Worm (Caenorhabditis elegans) whole organism, L1 larva: ENCODE data around the gene ptd-2.

Experiments
- C04F5.9 ChIP-seq: sonication (generic microtip); optimal IDR thresholded peaks from 2 replicates; lab custom pipeline; 2016; ENCODE audit warnings: missing genetic modification characterization, missing compliant biosample characterization
- C34B4.2 ChIP-seq: sonication (generic microtip); optimal IDR thresholded peaks from 2 replicates; lab custom pipeline; 2017; ENCODE audit warnings: mild to moderate bottlenecking, missing genetic modification characterization, missing compliant biosample characterization
- Y116A8C.19 ChIP-seq: sonication (generic microtip); optimal IDR thresholded peaks from 2 replicates; lab custom pipeline; 2016; ENCODE audit warnings: missing compliant biosample characterization, missing genetic modification characterization, borderline replicate concordance
- ama-1 ChIP-seq: fragments of 150-350 bp; optimal IDR thresholded peaks from 2 replicates; lab custom pipeline; 2014
- ceh-8 ChIP-seq: fragments of 200-800 bp; sonication (Bioruptor generic); optimal IDR thresholded peaks from 2 replicates; lab custom pipeline; 2018; ENCODE audit warnings: mild to moderate bottlenecking, missing genetic modification characterization, moderate library complexity, missing compliant biosample characterization
- ceh-90 ChIP-seq: sonication (generic microtip); optimal IDR thresholded peaks from 2 replicates; lab custom pipeline; 2016; ENCODE audit warnings: missing genetic modification characterization, missing compliant biosample characterization
- dpl-1 ChIP-seq, 3 experiments: fragments of 150-350 bp in 2 of 3; sonication (generic microtip) in 1 of 3; optimal IDR thresholded peaks; 2 replicates each; lab custom pipeline; 2014 to 2017; ENCODE audit warnings: missing biosample characterization in 3 of 3, missing genetic modification characterization in 3 of 3, missing genetic modification reagents in 3 of 3
- dsc-1 ChIP-seq: sonication (generic microtip); optimal IDR thresholded peaks from 2 replicates; lab custom pipeline; 2016; ENCODE audit warnings: mild to moderate bottlenecking, missing genetic modification characterization, missing compliant biosample characterization
- efl-1 ChIP-seq, 4 experiments: fragments of 150-350 bp; optimal IDR thresholded peaks in 3 of 4; peaks in 1 of 4; 1 replicate in 1 of 4; 2 replicates in 3 of 4; lab custom pipeline; 2014; ENCODE audit warnings: missing biosample characterization in 2 of 4, missing genetic modification characterization in 2 of 4, missing genetic modification reagents in 2 of 4
- egl-13 ChIP-seq: sonication (generic microtip); optimal IDR thresholded peaks from 2 replicates; lab custom pipeline; 2016; ENCODE audit warnings: missing genotype, missing genetic modification reagents, missing genetic modification characterization, missing compliant biosample characterization
- elt-2 ChIP-seq: sonication (generic microtip); optimal IDR thresholded peaks from 2 replicates; lab custom pipeline; 2016; ENCODE audit warnings: missing genetic modification characterization, mild to moderate bottlenecking, inconsistent platforms, missing compliant biosample characterization, missing genetic modification reagents
- fkh-4 ChIP-seq: sonication (generic microtip); optimal IDR thresholded peaks from 2 replicates; lab custom pipeline; 2016; ENCODE audit warnings: missing compliant biosample characterization, missing genetic modification characterization, borderline replicate concordance
- fkh-8 ChIP-seq: sonication (generic microtip); optimal IDR thresholded peaks from 2 replicates; lab custom pipeline; 2016; ENCODE audit warnings: mild to moderate bottlenecking, missing genetic modification characterization, missing compliant biosample characterization
- fos-1 ChIP-seq: fragments of 150-350 bp; optimal IDR thresholded peaks from 2 replicates; lab custom pipeline; 2014; ENCODE audit warnings: missing biosample characterization, missing genetic modification characterization
- grh-1 ChIP-seq: fragments of 200-800 bp; sonication (Bioruptor generic); IDR thresholded peaks from 2 replicates; pipeline ENCODE4 v1.3.6; 2022; ENCODE audit warnings: missing genetic modification reagents, missing genetic modification characterization, missing compliant biosample characterization
- hlh-4 ChIP-seq: sonication (generic microtip); optimal IDR thresholded peaks from 2 replicates; lab custom pipeline; 2016; ENCODE audit warnings: mild to moderate bottlenecking, missing genetic modification characterization, missing compliant biosample characterization
- lin-14 ChIP-seq: fragments of 200-800 bp; sonication (Bioruptor generic); optimal IDR thresholded peaks from 2 replicates; lab custom pipeline; 2018; ENCODE audit warnings: mild to moderate bottlenecking, missing genetic modification characterization, moderate library complexity, missing compliant biosample characterization
- lin-15B ChIP-seq: fragments of 150-350 bp; sonication (generic microtip); optimal IDR thresholded peaks from 3 replicates; lab custom pipeline; 2014; ENCODE audit warnings: missing biosample characterization, missing genetic modification characterization
- lin-35 ChIP-seq, 2 experiments: fragments of 150-350 bp; optimal IDR thresholded peaks; 2 replicates each; lab custom pipeline; 2014; ENCODE audit warnings: missing biosample characterization in 2 of 2, missing genetic modification characterization in 2 of 2, missing genetic modification reagents in 2 of 2
- lin-39 ChIP-seq: fragments of 150-350 bp; optimal IDR thresholded peaks from 2 replicates; lab custom pipeline; 2014; ENCODE audit warnings: missing biosample characterization, missing genetic modification reagents, missing genetic modification characterization
- lir-3 ChIP-seq: sonication (generic microtip); optimal IDR thresholded peaks from 2 replicates; lab custom pipeline; 2016; ENCODE audit warnings: mild to moderate bottlenecking, missing genetic modification characterization, moderate library complexity, missing compliant biosample characterization; ENCODE audit not compliant: poor library complexity
- mef-2 ChIP-seq: fragments of 150-350 bp; optimal IDR thresholded peaks from 2 replicates; lab custom pipeline; 2014; ENCODE audit warnings: missing biosample characterization, missing genetic modification characterization
- mep-1 ChIP-seq: fragments of 150-350 bp; optimal IDR thresholded peaks from 2 replicates; lab custom pipeline; 2014; ENCODE audit warnings: missing biosample characterization, missing genetic modification characterization
- nhr-19 ChIP-seq: fragments of 200-800 bp; sonication (Bioruptor generic); conservative IDR thresholded peaks from 2 replicates; pipeline ENCODE4 v1.3.6; 2022; ENCODE audit warnings: missing genetic modification characterization, missing compliant biosample characterization
- nhr-20 ChIP-seq: sonication (generic microtip); optimal IDR thresholded peaks from 2 replicates; lab custom pipeline; 2016; ENCODE audit warnings: mild to moderate bottlenecking, missing genetic modification characterization, missing compliant biosample characterization
- nhr-237 ChIP-seq: fragments of 150-350 bp; optimal IDR thresholded peaks from 2 replicates; lab custom pipeline; 2014; ENCODE audit warnings: missing biosample characterization, missing genetic modification characterization
- nhr-76 ChIP-seq: sonication (generic microtip); optimal IDR thresholded peaks from 2 replicates; lab custom pipeline; 2017; ENCODE audit warnings: missing biosample characterization, missing genetic modification characterization
- nhr-77 ChIP-seq: fragments of 150-350 bp; optimal IDR thresholded peaks from 2 replicates; lab custom pipeline; 2014; ENCODE audit warnings: missing biosample characterization, missing genetic modification characterization
- nhr-84 ChIP-seq: sonication (generic microtip); optimal IDR thresholded peaks from 2 replicates; lab custom pipeline; 2017; ENCODE audit warnings: missing biosample characterization, missing genetic modification characterization
- nhr-85 ChIP-seq: sonication (generic microtip); peaks from one replicate; lab custom pipeline; 2016; ENCODE audit warnings: missing genetic modification characterization, inconsistent platforms, missing compliant biosample characterization
- nhr-90 ChIP-seq: sonication (generic microtip); optimal IDR thresholded peaks from 2 replicates; lab custom pipeline; 2016; ENCODE audit warnings: mild to moderate bottlenecking, missing genetic modification characterization, missing compliant biosample characterization; ENCODE audit not compliant: poor library complexity
- pag-3 ChIP-seq: sonication (generic microtip); optimal IDR thresholded peaks from 2 replicates; lab custom pipeline; 2017; ENCODE audit warnings: missing genetic modification characterization, mild to moderate bottlenecking, missing compliant biosample characterization, antibody characterized with exemption, borderline replicate concordance; ENCODE audit not compliant: insufficient read depth
- pqm-1 ChIP-seq: sonication (generic microtip); optimal IDR thresholded peaks from 3 replicates; lab custom pipeline; 2017; ENCODE audit warnings: missing biosample characterization, missing genetic modification characterization
- rnt-1 ChIP-seq: sonication (generic microtip); optimal IDR thresholded peaks from 2 replicates; lab custom pipeline; 2016; ENCODE audit warnings: mild to moderate bottlenecking, missing genetic modification characterization, moderate library complexity, missing compliant biosample characterization
- skn-1 ChIP-seq: fragments of 150-350 bp; optimal IDR thresholded peaks from 2 replicates; lab custom pipeline; 2014; ENCODE audit warnings: missing biosample characterization, missing genetic modification characterization
- snpc-4 ChIP-seq: fragments of 150-350 bp; optimal IDR thresholded peaks from 2 replicates; lab custom pipeline; 2014; ENCODE audit warnings: missing biosample characterization, missing genetic modification characterization
- snu-23 ChIP-seq: sonication (generic microtip); optimal IDR thresholded peaks from 2 replicates; lab custom pipeline; 2016; ENCODE audit warnings: missing genetic modification characterization, missing compliant biosample characterization
- sox-4 ChIP-seq: sonication (generic microtip); optimal IDR thresholded peaks from 2 replicates; lab custom pipeline; 2016; ENCODE audit warnings: missing genetic modification characterization, missing compliant biosample characterization
- sptf-1 ChIP-seq: fragments of 150-350 bp; optimal IDR thresholded peaks from 2 replicates; lab custom pipeline; 2014; ENCODE audit warnings: missing biosample characterization, missing genetic modification characterization
- sup-37 ChIP-seq: fragments of 200-800 bp; sonication (Bioruptor generic); optimal IDR thresholded peaks from 2 replicates; lab custom pipeline; 2018; ENCODE audit warnings: mild to moderate bottlenecking, missing genetic modification characterization, missing compliant biosample characterization
- tbx-2 ChIP-seq: sonication (generic microtip); optimal IDR thresholded peaks from 2 replicates; lab custom pipeline; 2016; ENCODE audit warnings: missing genetic modification characterization, missing compliant biosample characterization
- unc-130 ChIP-seq: fragments of 150-350 bp; optimal IDR thresholded peaks from 2 replicates; lab custom pipeline; 2017; ENCODE audit warnings: missing biosample characterization, missing genetic modification characterization, inconsistent platforms
- unc-62 ChIP-seq: fragments of 150-350 bp; optimal IDR thresholded peaks from 2 replicates; lab custom pipeline; 2014; ENCODE audit warnings: missing biosample characterization, missing genetic modification reagents, missing genetic modification characterization
- unc-86 ChIP-seq: sonication (generic microtip); optimal IDR thresholded peaks from 2 replicates; lab custom pipeline; 2016; ENCODE audit warnings: missing genetic modification characterization, missing compliant biosample characterization
- unc-98 ChIP-seq: fragments of 200-800 bp; sonication (Bioruptor generic); IDR thresholded peaks from 2 replicates; pipeline ENCODE4 v1.3.6; 2022; ENCODE audit warnings: missing genetic modification characterization, missing compliant biosample characterization
- vab-15 ChIP-seq: sonication (generic microtip); optimal IDR thresholded peaks from 2 replicates; lab custom pipeline; 2017; ENCODE audit warnings: missing genotype, mild to moderate bottlenecking, missing genetic modification characterization, missing compliant biosample characterization
- xbp-1 ChIP-seq: sonication (generic microtip); optimal IDR thresholded peaks from 2 replicates; lab custom pipeline; 2016; ENCODE audit warnings: missing genetic modification characterization, missing compliant biosample characterization
- zip-4 ChIP-seq: fragments of 200-800 bp; sonication (Bioruptor generic); optimal IDR thresholded peaks from 2 replicates; lab custom pipeline; 2018; ENCODE audit warnings: mild to moderate bottlenecking, missing genetic modification characterization, moderate library complexity, missing compliant biosample characterization
- ztf-4 ChIP-seq: fragments of 150-350 bp; optimal IDR thresholded peaks from 2 replicates; lab custom pipeline; 2014; ENCODE audit warnings: missing biosample characterization, missing genetic modification characterization

ptd-2 gene

DNA sequence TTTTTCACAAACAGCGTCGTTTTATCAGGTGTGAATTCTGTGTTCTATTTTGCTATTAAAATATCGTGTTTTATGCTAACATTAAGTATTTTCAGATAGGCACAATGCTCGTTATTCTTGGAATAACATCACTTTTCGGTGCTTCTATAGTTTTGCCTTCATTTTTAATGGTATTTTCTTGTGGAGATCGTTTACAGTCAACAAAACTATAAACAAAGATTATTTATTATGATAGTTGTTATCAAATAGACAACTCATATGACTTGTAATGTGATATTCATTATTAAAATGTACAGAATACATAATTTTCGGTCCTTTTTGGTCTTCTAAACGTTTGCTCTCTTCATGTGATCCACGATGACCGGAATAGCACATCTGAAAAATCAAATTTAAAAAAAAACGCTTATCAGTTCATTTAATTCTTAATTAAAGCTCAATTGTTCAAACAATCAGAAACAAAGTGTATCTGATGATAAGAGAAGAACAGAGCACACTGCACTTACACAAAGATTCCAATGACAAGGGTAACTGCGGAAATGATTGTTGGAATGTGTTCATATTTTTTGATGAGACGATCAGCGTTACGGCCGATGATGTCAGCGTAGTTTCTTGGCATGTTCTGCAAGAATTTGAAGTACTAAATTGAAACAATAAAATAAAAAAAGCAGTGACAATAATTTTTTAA, 4.1 kb downstream of the ptd-2 start, which contains the start of gene F07C3.9:
Gene F07C3.9, minus strand, starts transcription at position 635 of the 685 bp plus-strand sequence.
- no peak for TF ChIP-seq ceh-8 (GFP tag; lab: Kevin White, UChicago)
- TF ChIP-seq C34B4.2 (tag; lab: Kevin White, UChicago): no peak
- TF ChIP-seq efl-1 (optimal IDR thresholded peaks at IDR 0.05; lab: Kevin White, UChicago): no peak
- peak in 1 of 2 experiments; percentile 23 for TF ChIP-seq efl-1 (GFP tag; optimal IDR thresholded peaks at IDR 0.05 in 1 of 2; lab: Kevin White, UChicago)
- TF ChIP-seq fkh-8: no peak
- no peak for TF ChIP-seq unc-130 (tag; lab: Kevin White, UChicago)
- no peak for TF ChIP-seq ama-1 (lab: Kevin White, UChicago)
- TF ChIP-seq pqm-1 (tag; lab: Kevin White, UChicago): no peak
- TF ChIP-seq lin-39 (tag; lab: Kevin White, UChicago): no peak
- no peak for TF ChIP-seq zip-4
- peak; percentile 77 for TF ChIP-seq elt-2 (tag; lab: Kevin White, UChicago)
- TF ChIP-seq snu-23 (GFP tag; lab: Kevin White, UChicago): no peak
- TF ChIP-seq sptf-1: no peak
- no peak for TF ChIP-seq pag-3 (tag; lab: Kevin White, UChicago)
- TF ChIP-seq mef-2 (tag; lab: Kevin White, UChicago): no peak

DNA sequence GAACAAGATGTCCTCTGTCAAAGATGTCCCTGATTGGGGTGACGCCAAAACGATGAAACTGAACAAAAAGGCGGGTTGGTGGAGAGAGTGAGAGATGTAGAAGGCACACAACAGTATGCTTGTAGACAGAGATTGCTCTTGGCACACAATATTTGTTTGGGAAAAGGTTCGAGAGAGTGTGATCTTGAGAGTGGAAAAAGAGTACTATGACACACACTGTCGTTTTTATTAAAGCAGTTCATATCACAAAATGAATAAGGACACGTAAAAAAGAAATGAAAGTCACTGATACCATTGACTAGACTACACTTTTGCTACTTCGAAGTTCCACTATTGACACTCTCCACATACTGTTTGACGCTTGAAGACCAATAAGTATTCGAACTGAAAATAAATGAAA, 5.4 kb downstream of the ptd-2 start:
- TF ChIP-seq lin-15B (no peak), nhr-20 (tag; lab: Kevin White, UChicago) (peak; percentile 36), snpc-4 (tag; lab: Kevin White, UChicago) (no peak), dpl-1 (GFP tag; optimal IDR thresholded peaks at IDR 0.05; lab: Kevin White, UChicago) (no peak), nhr-90 (tag; lab: Kevin White, UChicago) (no peak), fkh-4 (tag; lab: Kevin White, UChicago) (no peak), skn-1 (tag; lab: Kevin White, UChicago) (no peak), tbx-2 (tag; lab: Kevin White, UChicago) (no peak), C34B4.2 (tag; lab: Kevin White, UChicago) (no peak), mep-1 (tag; lab: Kevin White, UChicago) (no peak), unc-86 (no peak), ztf-4 (tag; lab: Kevin White, UChicago) (no peak), efl-1 (optimal IDR thresholded peaks at IDR 0.05; lab: Kevin White, UChicago) (no peak), efl-1 (GFP tag; optimal IDR thresholded peaks at IDR 0.05 in 1 of 2; lab: Kevin White, UChicago) (peak in 1 of 2 experiments; percentile 81), xbp-1 (tag; lab: Kevin White, UChicago) (no peak), nhr-237 (tag; lab: Kevin White, UChicago) (no peak), sup-37 (GFP tag; lab: Kevin White, UChicago) (no peak), unc-62 (GFP tag; lab: Kevin White, UChicago) (no peak), sox-4 (tag; lab: Kevin White, UChicago) (no peak), ceh-8 (GFP tag; lab: Kevin White, UChicago) (no peak), hlh-4 (tag; lab: Kevin White, UChicago) (no peak), unc-98 (GFP tag; lab: Robert Waterston, UW) (no peak), lin-14 (GFP tag; lab: Kevin White, UChicago) (peak; percentile 37), grh-1 (GFP tag; lab: Robert Waterston, UW) (no peak), pag-3 (tag; lab: Kevin White, UChicago) (no peak), C04F5.9 (tag; lab: Kevin White, UChicago) (no peak), lin-39 (tag; lab: Kevin White, UChicago) (no peak), nhr-85 (tag; lab: Kevin White, UChicago) (no peak), nhr-76 (tag; lab: Kevin White, UChicago) (no peak), dsc-1 (tag; lab: Kevin White, UChicago) (no peak), rnt-1 (tag; lab: Kevin White, UChicago) (no peak), fos-1 (tag; lab: Kevin White, UChicago) (no peak), lin-35 (GFP tag; optimal IDR thresholded peaks at IDR 0.05; lab: Kevin White, UChicago) (peak in 1 of 2 experiments; percentile 16), vab-15 (tag; lab: Kevin White, UChicago) (no peak), nhr-19 (GFP tag; lab: Robert Waterston, UW) (no peak), egl-13 (tag; lab: Kevin White, UChicago) (no peak), fkh-8 (no peak), nhr-77 (tag; lab: Kevin White, UChicago) (no peak), ceh-90 (tag; lab: Kevin White, UChicago) (no peak), nhr-84 (no peak), Y116A8C.19 (tag; lab: Kevin White, UChicago) (no peak), lir-3 (no peak), elt-2 (tag; lab: Kevin White, UChicago) (peak; percentile 72)
